Worm (Caenorhabditis elegans) whole organism, young adult: ENCODE measurements around the gene F15G9.5.
A peak's percentile ranks its signal among the peaks of the same experiment; 100 is the strongest.

ENCODE experiments used
- B0019.2 ChIP-seq: fragments of 200-800 bp; sonication (Bioruptor generic); conservative IDR thresholded peaks from 2 replicates; pipeline ENCODE4 v1.3.6; 2022; ENCODE audit warnings: missing genetic modification reagents, missing genetic modification characterization, missing compliant biosample characterization
- C06A6.2 ChIP-seq: fragments of 200-800 bp; sonication (Bioruptor generic); conservative IDR thresholded peaks from 2 replicates; pipeline ENCODE4 v1.3.6; 2022; ENCODE audit warnings: missing genetic modification characterization, missing compliant biosample characterization
- F33H1.4 ChIP-seq: fragments of 200-800 bp; sonication (Bioruptor generic); IDR thresholded peaks from 2 replicates; pipeline ENCODE4 v1.3.6; 2022; ENCODE audit warnings: missing genetic modification reagents, missing genetic modification characterization, missing compliant biosample characterization
- F49E8.2 ChIP-seq: sonication (generic microtip); optimal IDR thresholded peaks from 3 replicates; lab custom pipeline; 2017; ENCODE audit warnings: missing genetic modification characterization, mild to moderate bottlenecking, missing compliant biosample characterization, antibody characterized with exemption, moderate library complexity; ENCODE audit not compliant: insufficient read depth
- F57A8.1 ChIP-seq: fragments of 200-800 bp; sonication (Bioruptor generic); optimal IDR thresholded peaks from 2 replicates; lab custom pipeline; 2018; ENCODE audit warnings: mild to moderate bottlenecking, missing genetic modification characterization, moderate library complexity, missing compliant biosample characterization
- K11D2.4 ChIP-seq: fragments of 200-800 bp; sonication (Bioruptor generic); IDR thresholded peaks from 2 replicates; pipeline ENCODE4 v1.3.6; 2022; ENCODE audit warnings: missing genetic modification reagents, missing genetic modification characterization, missing compliant biosample characterization
- K12H6.12 ChIP-seq: fragments of 200-800 bp; sonication (Bioruptor generic); optimal IDR thresholded peaks from 2 replicates; lab custom pipeline; 2018; ENCODE audit warnings: mild to moderate bottlenecking, missing genetic modification characterization, missing compliant biosample characterization
- T26A5.8 ChIP-seq: sonication (generic microtip); optimal IDR thresholded peaks from 2 replicates; lab custom pipeline; 2016; ENCODE audit warnings: missing genetic modification characterization, missing compliant biosample characterization
- Y67H2A.10 ChIP-seq: fragments of 200-800 bp; sonication (Bioruptor generic); conservative IDR thresholded peaks from 2 replicates; pipeline ENCODE4 v1.3.6; 2022; ENCODE audit warnings: missing genetic modification reagents, missing genetic modification characterization, missing compliant biosample characterization
- Y95B8A.8 ChIP-seq: fragments of 200-800 bp; sonication (Bioruptor generic); IDR thresholded peaks from 2 replicates; pipeline ENCODE4 v1.3.6; 2022; ENCODE audit warnings: missing genetic modification reagents, missing genetic modification characterization, missing compliant biosample characterization
- cebp-1 ChIP-seq, 2 experiments: fragments of 200-800 bp in 1 of 2; sonication (Bioruptor generic) in 1 of 2; sonication (generic microtip) in 1 of 2; IDR thresholded peaks in 1 of 2; optimal IDR thresholded peaks in 1 of 2; 2 replicates each; pipeline versions ENCODE4 v1.3.6 to Lab custom; 2017 to 2022; ENCODE audit warnings: missing compliant biosample characterization in 2 of 2, missing genetic modification characterization in 2 of 2, mild to moderate bottlenecking in 1 of 2, missing genetic modification reagents in 1 of 2, moderate library complexity in 1 of 2
- ceh-100 ChIP-seq: fragments of 200-800 bp; sonication (Bioruptor generic); IDR thresholded peaks from 2 replicates; pipeline ENCODE4 v1.3.6; 2022; ENCODE audit warnings: missing genetic modification reagents, missing genetic modification characterization, missing compliant biosample characterization
- egl-18 ChIP-seq: fragments of 200-800 bp; sonication (Bioruptor generic); IDR thresholded peaks from 2 replicates; pipeline ENCODE4 v1.3.6; 2022; ENCODE audit warnings: missing genetic modification reagents, missing genetic modification characterization, missing compliant biosample characterization
- gei-17 ChIP-seq: fragments of 200-800 bp; sonication (Bioruptor generic); optimal IDR thresholded peaks from 2 replicates; lab custom pipeline; 2018; ENCODE audit warnings: mild to moderate bottlenecking, missing genetic modification characterization, missing compliant biosample characterization
- lin-26 ChIP-seq: fragments of 200-800 bp; sonication (Bioruptor generic); IDR thresholded peaks from 2 replicates; pipeline ENCODE4 v1.3.6; 2022; ENCODE audit warnings: missing genetic modification reagents, missing genetic modification characterization, missing compliant biosample characterization
- lin-35 ChIP-seq, 3 experiments: fragments of 150-350 bp in 2 of 3; sonication (generic microtip) in 1 of 3; optimal IDR thresholded peaks; 2 replicates each; lab custom pipeline; 2014 to 2018; ENCODE audit warnings: missing biosample characterization in 3 of 3, missing genetic modification characterization in 3 of 3, missing genetic modification reagents in 3 of 3
- lsy-27 ChIP-seq: sonication (generic microtip); optimal IDR thresholded peaks from 2 replicates; lab custom pipeline; 2017; ENCODE audit warnings: missing genetic modification characterization, mild to moderate bottlenecking, missing compliant biosample characterization, antibody characterized with exemption, missing genotype, borderline replicate concordance; ENCODE audit not compliant: insufficient read depth
- madf-10 ChIP-seq: sonication (generic microtip); optimal IDR thresholded peaks from 2 replicates; lab custom pipeline; 2016; ENCODE audit warnings: mild to moderate bottlenecking, missing genetic modification characterization, missing compliant biosample characterization
- madf-3 ChIP-seq: fragments of 200-800 bp; sonication (Bioruptor generic); IDR thresholded peaks from 2 replicates; pipeline ENCODE4 v1.3.6; 2022; ENCODE audit warnings: missing genetic modification reagents, missing genetic modification characterization, missing compliant biosample characterization
- madf-8 ChIP-seq: fragments of 200-800 bp; sonication (Bioruptor generic); conservative IDR thresholded peaks from 2 replicates; pipeline ENCODE4 v1.3.6; 2022; ENCODE audit warnings: missing genetic modification reagents, missing genetic modification characterization, missing compliant biosample characterization
- mcd-1 ChIP-seq: fragments of 200-800 bp; sonication (Bioruptor generic); IDR thresholded peaks from 2 replicates; pipeline ENCODE4 v1.3.6; 2022; ENCODE audit warnings: missing genetic modification reagents, missing genetic modification characterization, missing compliant biosample characterization
- mxl-1 ChIP-seq: sonication (generic microtip); optimal IDR thresholded peaks from 2 replicates; lab custom pipeline; 2016; ENCODE audit warnings: missing genetic modification characterization, missing compliant biosample characterization
- nfya-2 ChIP-seq: fragments of 200-800 bp; sonication (Bioruptor generic); IDR thresholded peaks from 2 replicates; pipeline ENCODE4 v1.3.6; 2022; ENCODE audit warnings: missing genetic modification reagents, missing genetic modification characterization, missing compliant biosample characterization
- nfyb-1 ChIP-seq: fragments of 200-800 bp; sonication (Bioruptor generic); IDR thresholded peaks from 2 replicates; pipeline ENCODE4 v1.3.6; 2022; ENCODE audit warnings: missing genetic modification reagents, missing genetic modification characterization, missing compliant biosample characterization
- nhr-80 ChIP-seq: sonication (generic microtip); optimal IDR thresholded peaks from 2 replicates; lab custom pipeline; 2016; ENCODE audit warnings: missing genetic modification characterization, missing compliant biosample characterization
- rcor-1 ChIP-seq: fragments of 200-800 bp; sonication (Bioruptor generic); IDR thresholded peaks from 2 replicates; pipeline ENCODE4 v1.3.6; 2022; ENCODE audit warnings: missing genetic modification reagents, missing genetic modification characterization, missing compliant biosample characterization
- rec-8 ChIP-seq, 2 experiments: sonication (generic microtip); optimal IDR thresholded peaks; 2 replicates each; lab custom pipeline; 2016; ENCODE audit warnings: mild to moderate bottlenecking in 2 of 2, missing genetic modification characterization in 2 of 2, missing genetic modification reagents in 2 of 2, missing genotype in 2 of 2, missing biosample characterization in 1 of 2, missing compliant biosample characterization in 1 of 2, moderate library complexity in 1 of 2
- sdz-38 ChIP-seq: sonication (generic microtip); optimal IDR thresholded peaks from 2 replicates; lab custom pipeline; 2016; ENCODE audit warnings: missing genotype, missing genetic modification characterization, missing compliant biosample characterization
- snpc-1.3 ChIP-seq: sonication (generic microtip); optimal IDR thresholded peaks from 2 replicates; lab custom pipeline; 2017; ENCODE audit warnings: missing genetic modification characterization, mild to moderate bottlenecking, missing compliant biosample characterization, antibody characterized with exemption, moderate library complexity, missing genotype, missing genetic modification reagents; ENCODE audit not compliant: insufficient read depth
- tbx-9 ChIP-seq: sonication (generic microtip); optimal IDR thresholded peaks from 2 replicates; lab custom pipeline; 2016; ENCODE audit warnings: borderline replicate concordance, missing genetic modification characterization, inconsistent platforms, missing compliant biosample characterization
- xnd-1 ChIP-seq: sonication (generic microtip); optimal IDR thresholded peaks from 2 replicates; lab custom pipeline; 2016; ENCODE audit warnings: missing genotype, missing genetic modification reagents, missing genetic modification characterization, missing compliant biosample characterization
- ztf-18 ChIP-seq: sonication (generic microtip); optimal IDR thresholded peaks from 2 replicates; lab custom pipeline; 2016; ENCODE audit warnings: missing genotype, mild to moderate bottlenecking, missing genetic modification characterization, missing compliant biosample characterization
- ztf-22 ChIP-seq: fragments of 200-800 bp; sonication (Bioruptor generic); optimal IDR thresholded peaks from 2 replicates; lab custom pipeline; 2018; ENCODE audit warnings: mild to moderate bottlenecking, missing genetic modification characterization, moderate library complexity, missing compliant biosample characterization
- ztf-25 ChIP-seq: fragments of 200-800 bp; sonication (Bioruptor generic); IDR thresholded peaks from 2 replicates; pipeline ENCODE4 v1.3.6; 2022; ENCODE audit warnings: missing genetic modification reagents, missing genetic modification characterization, missing compliant biosample characterization
- ztf-28 ChIP-seq: fragments of 200-800 bp; sonication (Bioruptor generic); IDR thresholded peaks from 2 replicates; pipeline ENCODE4 v1.3.6; 2022; ENCODE audit warnings: missing genetic modification reagents, missing genetic modification characterization, missing compliant biosample characterization

The F15G9.5 gene

DNA sequence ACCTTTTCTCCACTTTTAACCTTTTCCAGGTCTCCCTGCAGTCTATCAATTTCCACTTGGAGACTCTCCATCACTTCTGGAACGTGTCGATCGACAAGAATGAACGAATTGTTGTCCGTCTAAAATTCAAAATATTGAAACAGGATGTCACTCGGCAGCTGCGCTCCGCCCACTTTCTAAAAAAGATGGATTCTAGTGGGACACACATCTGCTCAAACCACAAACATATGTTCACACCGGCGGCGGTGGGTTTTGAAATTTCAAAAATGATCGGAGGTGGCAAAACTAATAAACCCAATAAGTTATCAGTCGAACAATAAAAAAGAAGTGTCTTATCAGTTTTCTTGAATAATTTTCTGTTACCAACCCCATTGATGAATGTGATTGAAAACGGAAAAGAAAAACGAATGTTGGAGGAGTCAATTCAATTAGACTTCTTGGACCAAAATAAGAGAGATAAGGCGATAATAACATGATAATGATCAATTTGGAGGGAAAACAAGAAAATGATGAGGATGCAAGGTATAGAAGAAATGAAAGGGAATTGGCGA is 44.8 kb upstream of the F15G9.5 start:
- no peak for TF ChIP-seq ztf-22 (GFP tag; lab: Kevin White, UChicago)
- TF ChIP-seq Y95B8A.8: no peak
- peak; percentile 55 for TF ChIP-seq nhr-80

DNA sequence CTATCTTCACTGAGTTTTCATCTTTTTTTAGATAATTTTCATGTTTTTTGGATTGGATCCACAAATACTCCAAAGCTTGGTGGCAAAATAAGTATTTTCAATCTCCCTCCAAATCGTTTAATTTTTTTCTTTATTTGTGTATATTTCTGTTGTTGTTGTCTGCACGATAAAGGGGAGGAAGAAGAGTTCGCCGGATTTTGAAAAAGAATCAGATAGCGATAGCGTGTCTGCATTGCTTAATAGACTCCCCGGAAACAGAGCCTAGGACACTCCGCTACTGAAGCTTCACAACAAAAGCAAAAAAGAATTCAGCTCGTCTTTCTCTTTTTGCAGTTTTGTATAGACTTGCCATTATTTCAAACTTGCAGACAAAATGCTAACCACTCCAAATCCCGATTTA is 39.8 kb upstream of the F15G9.5 start, which contains the start of gene T09B9.5:
Gene T09B9.5, plus strand, starts transcription at position 301 of the 400 bp plus-strand sequence.
- TF ChIP-seq mxl-1: no peak
- TF ChIP-seq ztf-25: no peak
- TF ChIP-seq lsy-27 (tag; lab: Kevin White, UChicago): no peak
- TF ChIP-seq snpc-1.3 (tag; lab: Kevin White, UChicago): no peak
- TF ChIP-seq egl-18 (GFP tag; lab: Robert Waterston, UW): no peak
- no peak for TF ChIP-seq lin-35 (GFP tag; optimal IDR thresholded peaks at IDR 0.05; lab: Kevin White, UChicago)
- no peak for TF ChIP-seq Y95B8A.8
- no peak for TF ChIP-seq madf-3 (GFP tag; lab: Robert Waterston, UW)
- TF ChIP-seq cebp-1 (GFP tag; IDR thresholded peaks at IDR 0.05; lab: Robert Waterston, UW): no peak
- no peak for TF ChIP-seq cebp-1 (tag; optimal IDR thresholded peaks at IDR 0.05; lab: Kevin White, UChicago)
- no peak for TF ChIP-seq rcor-1
- TF ChIP-seq K12H6.12: no peak
- no peak for TF ChIP-seq B0019.2 (GFP tag; lab: Robert Waterston, UW)
- no peak for TF ChIP-seq madf-8 (GFP tag; lab: Robert Waterston, UW)
- TF ChIP-seq F57A8.1 (GFP tag; lab: Kevin White, UChicago): no peak
- no peak for TF ChIP-seq nfyb-1
- TF ChIP-seq ceh-100 (GFP tag; lab: Robert Waterston, UW): no peak
- no peak for TF ChIP-seq T26A5.8 (tag; lab: Kevin White, UChicago)
- TF ChIP-seq C06A6.2 (GFP tag; lab: Robert Waterston, UW): no peak

DNA sequence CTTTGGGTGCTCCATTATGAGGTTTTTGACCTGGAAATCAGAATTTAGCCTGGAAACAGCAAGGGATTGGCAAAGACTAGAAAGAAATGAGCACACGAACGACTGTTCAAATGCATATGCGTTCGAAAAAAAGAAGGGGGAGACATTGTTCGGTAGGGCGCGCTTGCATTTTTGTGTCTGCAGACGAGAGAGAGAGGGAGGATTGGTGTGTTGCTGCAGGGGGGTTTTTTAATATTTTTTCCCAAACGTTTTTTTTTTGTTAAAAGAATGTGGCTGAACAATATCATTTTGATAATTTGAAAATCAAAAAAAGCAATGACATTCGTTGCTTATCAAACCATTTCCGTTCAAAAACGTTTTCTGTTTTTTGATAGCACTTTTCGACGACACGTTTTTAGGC is 36.6 kb upstream of the F15G9.5 start, which contains the start of gene T09B9.4:
Gene T09B9.4, minus strand, starts transcription at position 30 of the 400 bp plus-strand sequence.
- TF ChIP-seq nhr-80: peak; percentile 80
- no peak for TF ChIP-seq Y67H2A.10 (GFP tag; lab: Robert Waterston, UW)
- no peak for TF ChIP-seq F49E8.2 (tag; lab: Kevin White, UChicago)
- no peak for TF ChIP-seq lin-26 (GFP tag; lab: Robert Waterston, UW)
- TF ChIP-seq ztf-28 (GFP tag; lab: Robert Waterston, UW): no peak
- no peak for TF ChIP-seq sdz-38 (tag; lab: Kevin White, UChicago)
- peak; percentile 87 for TF ChIP-seq mcd-1
- TF ChIP-seq xnd-1 (tag; lab: Kevin White, UChicago): no peak
- TF ChIP-seq gei-17 (GFP tag; lab: Kevin White, UChicago): no peak

DNA sequence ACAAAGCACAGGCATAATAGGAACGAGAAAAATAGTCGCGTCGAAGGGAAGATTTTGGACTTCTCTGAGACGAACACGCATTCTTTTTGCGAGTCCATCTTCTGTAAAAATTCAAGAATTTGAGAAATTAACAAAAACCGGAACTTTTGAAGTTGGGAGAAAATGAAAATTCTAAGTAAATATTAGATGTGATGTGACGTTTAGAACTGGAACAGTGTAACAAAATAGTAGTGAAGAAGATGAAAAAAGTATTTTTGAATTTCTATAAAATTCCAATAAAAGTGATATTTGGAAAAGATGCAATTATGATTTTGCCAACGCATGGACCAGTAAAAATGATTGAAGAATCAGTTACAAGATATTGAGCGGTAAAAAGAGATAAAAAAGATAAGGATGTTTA is 27.1 kb upstream of the F15G9.5 start, which contains the start of gene slc-17.9:
Gene slc-17.9, minus strand, starts transcription at position 101 of the 400 bp plus-strand sequence.
- TF ChIP-seq K11D2.4 (no peak), tbx-9 (no peak), ztf-25 (no peak), rec-8 (tag; optimal IDR thresholded peaks at IDR 0.05; lab: Kevin White, UChicago) (no peak), lsy-27 (tag; lab: Kevin White, UChicago) (no peak), mxl-1 (no peak), madf-10 (tag; lab: Kevin White, UChicago) (no peak), F49E8.2 (tag; lab: Kevin White, UChicago) (no peak), F33H1.4 (GFP tag; lab: Robert Waterston, UW) (no peak), nfya-2 (GFP tag; lab: Robert Waterston, UW) (no peak), ztf-18 (tag; lab: Kevin White, UChicago) (no peak), Y95B8A.8 (no peak)
